Fruit fly (Drosophila melanogaster) whole organism, embryonic: Measurements from ENCODE around the gene CG5262.
A peak's percentile ranks its signal among the peaks of the same experiment; 100 is the strongest.

Experiments used
- ATbp ChIP-seq: fragments of 200-800 bp; sonication (Bioruptor generic); optimal IDR thresholded peaks from 2 replicates; lab custom pipeline; 2017; ENCODE audit warnings: missing biosample characterization, mild to moderate bottlenecking, missing genetic modification characterization, missing genetic modification reagents
- B-H1 ChIP-seq: fragments of 200-800 bp; sonication (Bioruptor generic); IDR thresholded peaks from 3 replicates; pipeline ENCODE4 v1.3.6; 2022; ENCODE audit warnings: missing biosample characterization, missing genetic modification characterization
- B-H2 ChIP-seq: fragments of 200-800 bp; sonication (Bioruptor generic); optimal IDR thresholded peaks from 2 replicates; lab custom pipeline; 2018; ENCODE audit warnings: missing biosample characterization, mild to moderate bottlenecking, missing genetic modification characterization
- CG10274 ChIP-seq: fragments of 200-800 bp; sonication (Bioruptor generic); optimal IDR thresholded peaks from 3 replicates; lab custom pipeline; 2017; ENCODE audit warnings: missing biosample characterization, mild to moderate bottlenecking, missing genetic modification characterization
- CG11085 ChIP-seq: fragments of 200-800 bp; sonication (Bioruptor generic); IDR thresholded peaks from 2 replicates; pipeline ENCODE4 v1.3.6; 2022; ENCODE audit warnings: missing biosample characterization, missing genetic modification characterization
- CG11504 ChIP-seq: fragments of 200-800 bp; sonication (Bioruptor generic); optimal IDR thresholded peaks from 3 replicates; lab custom pipeline; 2019; ENCODE audit warnings: missing biosample characterization, mild to moderate bottlenecking, missing genetic modification characterization, moderate library complexity
- CG12236 ChIP-seq: fragments of 200-800 bp; sonication (Bioruptor generic); optimal IDR thresholded peaks from 2 replicates; lab custom pipeline; 2016; ENCODE audit warnings: missing biosample characterization, missing genetic modification characterization
- CG12299 ChIP-seq: fragments of 200-800 bp; sonication (Bioruptor generic); optimal IDR thresholded peaks from 2 replicates; lab custom pipeline; 2018; ENCODE audit warnings: missing biosample characterization, mild to moderate bottlenecking, missing genetic modification characterization
- CG12744 ChIP-seq: fragments of 200-800 bp; sonication (Bioruptor generic); optimal IDR thresholded peaks from 2 replicates; lab custom pipeline; 2016; ENCODE audit warnings: missing biosample characterization, missing genetic modification characterization
- CG14710 ChIP-seq: fragments of 200-800 bp; sonication (Bioruptor generic); optimal IDR thresholded peaks from 3 replicates; lab custom pipeline; 2019; ENCODE audit warnings: missing biosample characterization, mild to moderate bottlenecking, missing genetic modification characterization, moderate library complexity
- CG14860 ChIP-seq: fragments of 200-800 bp; sonication (Bioruptor generic); IDR thresholded peaks from 3 replicates; pipeline ENCODE4 v1.3.6; 2022; ENCODE audit warnings: missing biosample characterization, missing genetic modification characterization; ENCODE audit not compliant: partially characterized antibody
- CG1529 ChIP-seq: fragments of 200-800 bp; sonication (Bioruptor generic); optimal IDR thresholded peaks from 3 replicates; lab custom pipeline; 2018; ENCODE audit warnings: missing biosample characterization, missing genetic modification characterization
- CG17359 ChIP-seq: fragments of 200-800 bp; sonication (Bioruptor generic); optimal IDR thresholded peaks from 3 replicates; lab custom pipeline; 2018; ENCODE audit warnings: missing biosample characterization, mild to moderate bottlenecking, missing genetic modification characterization, moderate library complexity
- CG18476 ChIP-seq: fragments of 200-800 bp; sonication (Bioruptor generic); optimal IDR thresholded peaks from 2 replicates; lab custom pipeline; 2016; ENCODE audit warnings: missing biosample characterization, mild to moderate bottlenecking, missing genetic modification characterization
- CG18619 ChIP-seq: fragments of 200-800 bp; sonication (Bioruptor generic); optimal IDR thresholded peaks from 3 replicates; lab custom pipeline; 2017; ENCODE audit warnings: missing biosample characterization, mild to moderate bottlenecking, missing genetic modification characterization
- CG2116 ChIP-seq: fragments of 200-800 bp; sonication (Bioruptor generic); optimal IDR thresholded peaks from 3 replicates; lab custom pipeline; 2018; ENCODE audit warnings: missing biosample characterization, mild to moderate bottlenecking, missing genetic modification characterization
- CG2129 ChIP-seq: fragments of 200-800 bp; sonication (Bioruptor generic); IDR thresholded peaks from 2 replicates; pipeline ENCODE4 v1.3.6; 2022; ENCODE audit warnings: missing biosample characterization, missing genetic modification characterization; ENCODE audit not compliant: partially characterized antibody
- CG2202 ChIP-seq: fragments of 200-800 bp; sonication (Bioruptor generic); optimal IDR thresholded peaks from 2 replicates; lab custom pipeline; 2018; ENCODE audit warnings: missing biosample characterization, mild to moderate bottlenecking, missing genetic modification characterization
- CG4404 ChIP-seq: fragments of 200-800 bp; sonication (Bioruptor generic); IDR thresholded peaks from 2 replicates; pipeline ENCODE4 v1.3.6; 2022; ENCODE audit warnings: missing biosample characterization, missing genetic modification characterization
- CG4730 ChIP-seq: fragments of 200-800 bp; sonication (Bioruptor generic); IDR thresholded peaks from 2 replicates; pipeline ENCODE4 v1.3.6; 2022; ENCODE audit warnings: missing biosample characterization, missing genetic modification characterization
- CG6254 ChIP-seq: fragments of 200-800 bp; sonication (Bioruptor generic); optimal IDR thresholded peaks from 3 replicates; lab custom pipeline; 2017; ENCODE audit warnings: mild to moderate bottlenecking, missing biosample characterization, missing genetic modification reagents, missing genetic modification characterization
- CG6683 ChIP-seq: fragments of 200-800 bp; sonication (Bioruptor generic); optimal IDR thresholded peaks from 2 replicates; lab custom pipeline; 2017; ENCODE audit warnings: missing biosample characterization, mild to moderate bottlenecking, missing genetic modification characterization, missing genetic modification reagents
- CG8359 ChIP-seq: fragments of 200-800 bp; sonication (Bioruptor generic); optimal IDR thresholded peaks from 2 replicates; lab custom pipeline; 2017; ENCODE audit warnings: missing biosample characterization, mild to moderate bottlenecking, missing genetic modification characterization, borderline replicate concordance
- D ChIP-seq, 2 experiments: fragments of 200-800 bp in 1 of 2; fragments of >200 bp in 1 of 2; sonication (Bioruptor generic) in 1 of 2; optimal IDR thresholded peaks; 2 replicates in 1 of 2; 3 replicates in 1 of 2; lab custom pipeline; 2017; ENCODE audit warnings: mild to moderate bottlenecking in 1 of 2, missing biosample characterization in 1 of 2, missing genetic modification characterization in 1 of 2, missing genetic modification reagents in 1 of 2
- D19B ChIP-seq: fragments of 200-800 bp; sonication (Bioruptor generic); optimal IDR thresholded peaks from 2 replicates; lab custom pipeline; 2017; ENCODE audit warnings: missing biosample characterization, mild to moderate bottlenecking, missing genetic modification characterization
- Dad ChIP-seq: fragments of 200-800 bp; sonication (Bioruptor generic); optimal IDR thresholded peaks from 3 replicates; lab custom pipeline; 2016; ENCODE audit warnings: missing biosample characterization, missing genetic modification characterization
- Mes4 ChIP-seq: fragments of 200-800 bp; sonication (Bioruptor generic); optimal IDR thresholded peaks from 2 replicates; lab custom pipeline; 2016; ENCODE audit warnings: missing biosample characterization, missing genetic modification characterization
- Myb ChIP-seq: fragments of 200-800 bp; sonication (Bioruptor generic); optimal IDR thresholded peaks from 2 replicates; lab custom pipeline; 2016; ENCODE audit warnings: missing biosample characterization, missing genetic modification characterization
- NFAT ChIP-seq: fragments of 200-800 bp; sonication (Bioruptor generic); IDR thresholded peaks from 2 replicates; pipeline ENCODE4 v1.3.6; 2022; ENCODE audit warnings: missing biosample characterization, missing genetic modification characterization
- Xbp1 ChIP-seq: fragments of 200-800 bp; sonication (Bioruptor generic); optimal IDR thresholded peaks from 3 replicates; lab custom pipeline; 2016; ENCODE audit warnings: missing biosample characterization, mild to moderate bottlenecking, missing genetic modification characterization
- al ChIP-seq: fragments of 200-800 bp; sonication (Bioruptor generic); IDR thresholded peaks from 2 replicates; pipeline ENCODE4 v1.3.6; 2022; ENCODE audit warnings: missing biosample characterization, missing genetic modification characterization
- ap ChIP-seq: fragments of 200-800 bp; sonication (Bioruptor generic); IDR thresholded peaks from 2 replicates; pipeline ENCODE4 v1.3.6; 2022; ENCODE audit warnings: missing biosample characterization, missing genetic modification characterization
- ase ChIP-seq: fragments of 200-800 bp; sonication (Bioruptor generic); IDR thresholded peaks from 3 replicates; pipeline ENCODE4 v1.3.6; 2022; ENCODE audit warnings: missing biosample characterization, missing genetic modification characterization
- bowl ChIP-seq: fragments of 200-800 bp; sonication (Bioruptor generic); IDR thresholded peaks from 2 replicates; pipeline ENCODE4 v1.3.6; 2022; ENCODE audit warnings: missing biosample characterization, missing genetic modification characterization
- br ChIP-seq: fragments of >200 bp; optimal IDR thresholded peaks from 2 replicates; lab custom pipeline; 2017
- bsh ChIP-seq, 2 experiments: fragments of 200-800 bp; sonication (Bioruptor generic); optimal IDR thresholded peaks; 2 replicates each; lab custom pipeline; 2017 to 2018; ENCODE audit warnings: mild to moderate bottlenecking in 2 of 2, missing biosample characterization in 2 of 2, missing genetic modification characterization in 2 of 2, moderate library complexity in 1 of 2
- dm ChIP-seq: fragments of 200-800 bp; sonication (Bioruptor generic); optimal IDR thresholded peaks from 3 replicates; lab custom pipeline; 2016; ENCODE audit warnings: missing biosample characterization, missing genetic modification characterization
- gem ChIP-seq: fragments of 200-800 bp; sonication (Bioruptor generic); optimal IDR thresholded peaks from 2 replicates; lab custom pipeline; 2019; ENCODE audit warnings: missing biosample characterization, mild to moderate bottlenecking, missing genetic modification characterization, moderate library complexity
- gfzf ChIP-seq: fragments of 200-800 bp; sonication (Bioruptor generic); optimal IDR thresholded peaks from 2 replicates; lab custom pipeline; 2016; ENCODE audit warnings: missing biosample characterization, mild to moderate bottlenecking, missing genetic modification characterization, moderate library complexity
- h ChIP-seq: fragments of >200 bp; optimal IDR thresholded peaks from 2 replicates; lab custom pipeline; 2017
- kah ChIP-seq: fragments of 200-800 bp; sonication (Bioruptor generic); optimal IDR thresholded peaks from 2 replicates; lab custom pipeline; 2018; ENCODE audit warnings: missing biosample characterization, mild to moderate bottlenecking, missing genetic modification characterization
- phol ChIP-seq: fragments of 200-800 bp; sonication (Bioruptor generic); optimal IDR thresholded peaks from 3 replicates; lab custom pipeline; 2018; ENCODE audit warnings: missing biosample characterization, mild to moderate bottlenecking, missing genetic modification characterization, moderate library complexity
- pnt ChIP-seq: fragments of 200-800 bp; sonication (Bioruptor generic); optimal IDR thresholded peaks from 3 replicates; lab custom pipeline; 2016; ENCODE audit warnings: missing biosample characterization, missing genetic modification characterization
- rib ChIP-seq: fragments of 200-800 bp; sonication (Bioruptor generic); IDR thresholded peaks from 2 replicates; pipeline ENCODE4 v1.3.6; 2022; ENCODE audit warnings: missing biosample characterization, missing genetic modification characterization
- shn ChIP-seq: fragments of 200-800 bp; sonication (Bioruptor generic); optimal IDR thresholded peaks from 3 replicates; lab custom pipeline; 2016; ENCODE audit warnings: missing biosample characterization, missing genetic modification characterization
- sima ChIP-seq: fragments of 200-800 bp; sonication (Bioruptor generic); optimal IDR thresholded peaks from 2 replicates; lab custom pipeline; 2016; ENCODE audit warnings: missing biosample characterization, missing genetic modification characterization
- stc ChIP-seq: fragments of 200-800 bp; sonication (Bioruptor generic); IDR thresholded peaks from 2 replicates; pipeline ENCODE4 v1.3.6; 2022; ENCODE audit warnings: missing biosample characterization, missing genetic modification characterization
- ttk ChIP-seq: fragments of 200-800 bp; sonication (Bioruptor generic); IDR thresholded peaks from 2 replicates; pipeline ENCODE4 v2.1.2; 2022; ENCODE audit warnings: missing biosample characterization, missing genetic modification characterization
- vfl ChIP-seq: fragments of 200-800 bp; sonication (Bioruptor generic); optimal IDR thresholded peaks from 2 replicates; lab custom pipeline; 2016; ENCODE audit warnings: missing biosample characterization, missing genetic modification characterization

Gene CG5262

DNA sequence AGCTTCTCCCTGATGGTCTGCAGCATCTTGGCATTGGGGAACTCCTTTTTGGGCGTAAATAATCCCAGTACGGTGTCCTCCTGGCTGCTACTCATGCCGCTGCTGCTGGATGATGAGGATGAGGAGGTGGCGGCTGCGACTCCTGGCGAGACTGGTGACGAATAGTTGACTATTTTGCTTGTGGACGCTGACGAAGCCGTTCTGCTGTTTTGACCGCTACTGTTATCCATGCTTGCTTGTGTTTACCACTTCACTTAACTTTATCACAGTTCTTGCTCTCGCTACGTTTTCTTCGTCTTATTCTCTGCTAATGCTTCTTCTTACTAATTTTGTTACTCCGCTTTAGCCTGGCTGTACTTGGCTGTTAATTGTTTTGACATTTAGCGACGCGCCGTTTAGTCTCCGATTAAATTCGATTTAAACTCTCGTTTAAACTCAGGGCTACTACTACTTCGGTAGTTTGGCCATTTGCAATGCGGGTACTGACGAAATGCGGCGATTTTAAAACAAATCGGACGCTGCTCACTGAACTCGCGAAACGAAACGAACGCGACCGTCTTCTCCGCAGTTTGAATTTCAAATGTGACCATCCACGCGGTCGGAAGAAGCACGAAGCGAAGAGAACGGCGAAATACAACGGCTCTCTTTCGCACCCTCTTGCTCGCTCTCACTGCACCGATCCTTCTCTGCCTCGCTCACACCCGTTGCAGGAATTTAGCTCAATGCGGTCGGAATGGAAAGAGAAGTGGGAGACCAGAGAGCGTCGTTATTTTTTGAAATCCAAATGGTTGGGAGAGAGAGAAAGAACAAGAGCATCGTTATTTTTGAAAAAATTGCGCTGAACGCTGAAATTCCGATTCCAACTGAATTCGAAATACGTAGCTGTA lies 29.0 kb downstream of the CG5262 start, which contains the start of gene trbl (continued):
- TF ChIP-seq bsh (GFP tag; optimal IDR thresholded peaks at IDR 0.05; lab: Kevin White, UChicago) (no peak), CG14860 (GFP tag; lab: Robert Waterston, UW) (peak; percentile 75), pnt (GFP tag; lab: Kevin White, UChicago) (no peak), CG18619 (GFP tag; lab: Kevin White, UChicago) (no peak), sima (GFP tag; lab: Kevin White, UChicago) (no peak), CG4730 (GFP tag; lab: Robert Waterston, UW) (no peak), D19B (GFP tag; lab: Kevin White, UChicago) (no peak), ttk (GFP tag; lab: Robert Waterston, UW) (no peak), br (lab: Kevin White, UChicago) (no peak), CG12236 (no peak), CG6683 (GFP tag; lab: Kevin White, UChicago) (no peak), CG2202 (tag; lab: Kevin White, UChicago) (no peak), CG4404 (GFP tag; lab: Robert Waterston, UW) (no peak), shn (GFP tag; lab: Kevin White, UChicago) (no peak), NFAT (no peak), CG10274 (no peak), stc (GFP tag; lab: Robert Waterston, UW) (peak; percentile 37; the same call in 1 of the 2 replicates), Mes4 (GFP tag; lab: Kevin White, UChicago) (no peak), bowl (no peak), vfl (GFP tag; lab: Kevin White, UChicago) (no peak), h (lab: Kevin White, UChicago) (no peak), ase (no peak), CG2116 (GFP tag; lab: Kevin White, UChicago) (peak; percentile 73), CG17359 (no peak), gem (tag; lab: Kevin White, UChicago) (no peak), Myb (peak; percentile 84), CG11504 (tag; lab: Kevin White, UChicago) (peak; percentile 12), CG2129 (GFP tag; lab: Robert Waterston, UW) (no peak), rib (GFP tag; lab: Robert Waterston, UW) (peak; percentile 59; the same call in 1 of the 2 replicates), phol (no peak), CG11085 (no peak), CG18476 (GFP tag; lab: Kevin White, UChicago) (no peak), CG6254 (GFP tag; lab: Kevin White, UChicago) (no peak), Xbp1 (GFP tag; lab: Kevin White, UChicago) (no peak), kah (GFP tag; lab: Kevin White, UChicago) (peak; percentile 43), D (optimal IDR thresholded peaks at IDR 0.05; lab: Kevin White, UChicago) (peak; percentile 22), D (GFP tag; optimal IDR thresholded peaks at IDR 0.05; lab: Kevin White, UChicago) (no peak), ATbp (GFP tag; lab: Kevin White, UChicago) (no peak), gfzf (peak; percentile 59), CG14710 (tag; lab: Kevin White, UChicago) (peak; percentile 26), CG1529 (GFP tag; lab: Kevin White, UChicago) (no peak), dm (GFP tag; lab: Kevin White, UChicago) (peak; percentile 65), al (GFP tag; lab: Robert Waterston, UW) (no peak), B-H1 (GFP tag; lab: Robert Waterston, UW) (no peak; the same call in 2 of the 3 replicates), CG12299 (tag; lab: Kevin White, UChicago) (peak; percentile 60), CG12744 (GFP tag; lab: Kevin White, UChicago) (peak; percentile 11), CG8359 (GFP tag; lab: Kevin White, UChicago) (no peak), Dad (GFP tag; lab: Kevin White, UChicago) (no peak), ap (GFP tag; lab: Robert Waterston, UW) (no peak), B-H2 (GFP tag; lab: Kevin White, UChicago) (no peak)
